Fruit fly (Drosophila melanogaster) whole organism, adult: ENCODE results near the gene CG18810.

Experiments
- CG33017 ChIP-seq: fragments of 200-800 bp; sonication (Bioruptor generic); optimal IDR thresholded peaks from 2 replicates; lab custom pipeline; 2018; ENCODE audit warnings: missing biosample characterization, mild to moderate bottlenecking, missing genetic modification characterization, moderate library complexity
- CG5204 ChIP-seq: fragments of 200-800 bp; sonication (Bioruptor generic); optimal IDR thresholded peaks from 2 replicates; lab custom pipeline; 2016; ENCODE audit warnings: missing biosample characterization, missing genetic modification characterization
- Clk ChIP-seq: fragments of 200-800 bp; sonication (Bioruptor generic); optimal IDR thresholded peaks from 2 replicates; lab custom pipeline; 2017; ENCODE audit warnings: missing biosample characterization, missing genetic modification characterization
- Mnt ChIP-seq: fragments of 200-800 bp; sonication (Bioruptor generic); optimal IDR thresholded peaks from 2 replicates; lab custom pipeline; 2016; ENCODE audit warnings: missing biosample characterization, mild to moderate bottlenecking, missing genetic modification characterization
- cnc ChIP-seq, 2 experiments: fragments of >200 bp; optimal IDR thresholded peaks; 2 replicates each; lab custom pipeline; 2017
- pad ChIP-seq: fragments of 200-800 bp; sonication (Bioruptor generic); optimal IDR thresholded peaks from 3 replicates; lab custom pipeline; 2017; ENCODE audit warnings: missing biosample characterization, missing genetic modification characterization, mild to moderate bottlenecking, moderate library complexity, missing genetic modification reagents
- tj ChIP-seq: fragments of 200-800 bp; sonication (Bioruptor generic); optimal IDR thresholded peaks from 3 replicates; lab custom pipeline; 2017; ENCODE audit warnings: missing biosample characterization, mild to moderate bottlenecking, missing genetic modification characterization, moderate library complexity
- toe ChIP-seq: fragments of 200-800 bp; sonication (Bioruptor generic); optimal IDR thresholded peaks from 2 replicates; lab custom pipeline; 2016; ENCODE audit warnings: missing biosample characterization, missing genetic modification characterization

DNA sequence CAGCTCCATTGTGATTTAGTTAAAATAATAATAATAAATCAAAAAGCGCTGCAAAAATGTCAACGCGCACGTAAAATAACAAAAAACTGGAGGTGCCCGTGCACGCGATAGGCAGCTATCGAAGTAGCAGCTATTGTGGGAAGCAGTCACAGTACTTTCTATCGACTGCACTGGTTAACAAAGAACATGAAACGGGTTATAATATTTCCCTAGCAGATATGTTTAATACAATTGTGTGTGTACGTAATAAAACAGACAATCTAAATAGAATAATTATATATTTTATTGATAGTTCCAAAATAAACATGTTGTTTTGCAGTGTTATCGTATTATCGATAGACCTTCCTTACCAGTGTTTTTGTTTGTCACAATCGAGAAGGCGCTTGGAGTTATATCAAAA lies 27.2 kb downstream of the CG18810 start, which contains the start of the genes CG31678 and IKKepsilon:
- TF ChIP-seq toe (GFP tag; lab: Kevin White, UChicago) (peak; percentile 20), Clk (GFP tag; lab: Kevin White, UChicago) (no peak), cnc (optimal IDR thresholded peaks at IDR 0.05; lab: Kevin White, UChicago) (no peak), CG33017 (peak; percentile 29), CG5204 (GFP tag; lab: Kevin White, UChicago) (no peak), pad (GFP tag; lab: Kevin White, UChicago) (peak; percentile 15), Mnt (GFP tag; lab: Kevin White, UChicago) (peak; percentile 46), tj (GFP tag; lab: Kevin White, UChicago) (peak; percentile 21)
